Worm (Caenorhabditis elegans) whole organism, L4 larva: ENCODE measurements around the gene sec-6.

Experiments used
- F37D6.2 ChIP-seq: sonication (generic microtip); optimal IDR thresholded peaks from 2 replicates; lab custom pipeline; 2016; ENCODE audit warnings: mild to moderate bottlenecking, missing genetic modification characterization, missing compliant biosample characterization
- Y105C5A.15 ChIP-seq: fragments of 200-800 bp; sonication (Bioruptor generic); IDR thresholded peaks from 2 replicates; pipeline ENCODE4 v1.3.6; 2022; ENCODE audit warnings: missing genetic modification characterization, missing compliant biosample characterization
- Y48G9A.11 ChIP-seq: fragments of 200-800 bp; sonication (Bioruptor generic); IDR thresholded peaks from 2 replicates; pipeline ENCODE4 v1.3.6; 2022; ENCODE audit warnings: missing genetic modification reagents, missing genetic modification characterization, missing compliant biosample characterization
- lin-13 ChIP-seq: fragments of 150-350 bp; optimal IDR thresholded peaks from 2 replicates; lab custom pipeline; 2014; ENCODE audit warnings: missing biosample characterization, missing genetic modification reagents, missing genetic modification characterization
- lin-39 ChIP-seq: fragments of 150-350 bp; optimal IDR thresholded peaks from 2 replicates; lab custom pipeline; 2014; ENCODE audit warnings: missing biosample characterization, missing genetic modification reagents, missing genetic modification characterization
- nhr-48 ChIP-seq: sonication (generic microtip); optimal IDR thresholded peaks from 2 replicates; lab custom pipeline; 2016; ENCODE audit warnings: mild to moderate bottlenecking, missing genetic modification characterization, missing compliant biosample characterization
- saeg-2 ChIP-seq: fragments of 200-800 bp; sonication (Bioruptor generic); IDR thresholded peaks from 2 replicates; pipeline ENCODE4 v1.3.6; 2022; ENCODE audit warnings: missing genetic modification reagents, missing genetic modification characterization, missing compliant biosample characterization
- snpc-4 ChIP-seq: fragments of 150-350 bp; optimal IDR thresholded peaks from 2 replicates; lab custom pipeline; 2014; ENCODE audit warnings: missing biosample characterization, missing genetic modification characterization
- tag-97 ChIP-seq: fragments of 200-800 bp; sonication (Bioruptor generic); IDR thresholded peaks from 2 replicates; pipeline ENCODE4 v1.3.6; 2022; ENCODE audit warnings: missing genetic modification characterization, missing compliant biosample characterization
- unc-39 ChIP-seq: sonication (generic microtip); optimal IDR thresholded peaks from 2 replicates; lab custom pipeline; 2017; ENCODE audit warnings: missing biosample characterization, missing genetic modification characterization
- ztf-7 ChIP-seq: fragments of 150-350 bp; optimal IDR thresholded peaks from 2 replicates; lab custom pipeline; 2014; ENCODE audit warnings: missing biosample characterization, missing genetic modification characterization

- TF ChIP-seq tag-97 (GFP tag; lab: Robert Waterston, UW) (no peak), Y105C5A.15 (GFP tag; lab: Robert Waterston, UW) (no peak), ztf-7 (tag; lab: Kevin White, UChicago) (no peak), F37D6.2 (no peak), unc-39 (tag; lab: Kevin White, UChicago) (no peak), saeg-2 (GFP tag; lab: Robert Waterston, UW) (no peak), Y48G9A.11 (GFP tag; lab: Robert Waterston, UW) (no peak), snpc-4 (tag; lab: Kevin White, UChicago) (no peak), lin-39 (tag; lab: Kevin White, UChicago) (no peak), nhr-48 (tag; lab: Kevin White, UChicago) (no peak), lin-13 (GFP tag; lab: Kevin White, UChicago) (no peak)
Measured at ce11 chrII:5378239-5378521, 18.8 kb downstream of the sec-6 start.
